Worm (Caenorhabditis elegans): ENCODE results near the gene pap-3.

The pap-3 gene

ce11 chrII:11816014-11816413, 361 bp downstream of the pap-3 start:
- TF ChIP-seq snpc-4 (tag; optimal IDR thresholded peaks at IDR 0.05) (no peak), nhr-12 (tag; optimal IDR thresholded peaks at IDR 0.05) (no peak), nhr-237 (tag; optimal IDR thresholded peaks at IDR 0.05) (no peak), ceh-43 (GFP tag; optimal IDR thresholded peaks at IDR 0.05) (no peak), cnd-1 (tag; optimal IDR thresholded peaks at IDR 0.05) (no peak), mep-1 (tag; optimal IDR thresholded peaks at IDR 0.05) (no peak), ceh-83 (GFP tag; optimal IDR thresholded peaks at IDR 0.05) (no peak), ham-2 (GFP tag; optimal IDR thresholded peaks at IDR 0.05) (no peak), unc-62 (GFP tag; optimal IDR thresholded peaks at IDR 0.05) (no peak), hlh-1 (tag; optimal IDR thresholded peaks at IDR 0.05) (no peak), ztf-11 (tag; optimal IDR thresholded peaks at IDR 0.05) (no peak), mab-5 (tag; optimal IDR thresholded peaks at IDR 0.05) (no peak), bed-3 (GFP tag; optimal IDR thresholded peaks at IDR 0.05) (no peak), unc-39 (tag; optimal IDR thresholded peaks at IDR 0.05) (no peak), sptf-1 (tag; optimal IDR thresholded peaks at IDR 0.05) (no peak), lsy-2 (tag; optimal IDR thresholded peaks at IDR 0.05) (no peak)

DNA sequence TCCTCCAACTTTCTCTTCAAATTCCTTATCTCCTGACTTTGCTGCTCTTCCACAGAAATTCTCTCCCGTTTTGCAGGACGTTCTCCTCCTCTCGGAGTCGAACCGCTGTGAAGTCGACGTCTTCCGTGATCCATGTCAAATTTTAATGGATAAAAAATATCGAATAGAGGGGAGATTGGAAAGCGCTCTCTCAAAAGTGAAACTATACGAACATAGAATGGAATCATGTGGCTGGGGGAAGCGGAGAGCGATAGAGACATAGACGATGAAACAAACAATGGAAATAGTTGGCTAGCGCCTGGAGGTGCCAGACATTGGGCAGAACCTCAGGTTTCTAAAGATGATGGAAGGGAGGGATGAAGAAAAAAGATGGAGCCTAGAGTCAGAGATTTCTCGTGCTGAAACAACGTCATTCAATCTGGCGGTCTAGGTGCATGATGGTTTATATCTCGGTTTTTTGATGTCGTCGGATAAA, 2.4 kb downstream of the pap-3 start, which contains the start of gene F43G6.8:
F43G6.8 (minus strand) TSS at position 198 of the 475 bp plus-strand sequence.
- TF ChIP-seq nhr-12 (tag; optimal IDR thresholded peaks at IDR 0.05) (no peak), zip-8 (tag; optimal IDR thresholded peaks at IDR 0.05) (no peak), mls-2 (tag; optimal IDR thresholded peaks at IDR 0.05) (no peak), ceh-43 (GFP tag; optimal IDR thresholded peaks at IDR 0.05) (no peak), nhr-28 (tag; optimal IDR thresholded peaks at IDR 0.05) (no peak), unc-62 (GFP tag; optimal IDR thresholded peaks at IDR 0.05) (no peak), mab-5 (tag; optimal IDR thresholded peaks at IDR 0.05) (no peak), unc-39 (tag; optimal IDR thresholded peaks at IDR 0.05) (no peak), lin-13 (tag; optimal IDR thresholded peaks at IDR 0.05) (no peak), unc-120 (tag; optimal IDR thresholded peaks at IDR 0.05; ENCODE audit: poor library complexity, severe bottlenecking) (peak; percentile 26), blmp-1 (tag; optimal IDR thresholded peaks at IDR 0.05) (no peak), ham-2 (GFP tag; optimal IDR thresholded peaks at IDR 0.05) (peak; percentile 40), M03D4.4 (tag; optimal IDR thresholded peaks at IDR 0.05) (no peak)

- TF ChIP-seq zip-8 (tag; optimal IDR thresholded peaks at IDR 0.05): no peak
- TF ChIP-seq hlh-1 (tag; optimal IDR thresholded peaks at IDR 0.05): no peak
- TF ChIP-seq ztf-11 (tag; optimal IDR thresholded peaks at IDR 0.05): no peak
- TF ChIP-seq sem-2 (GFP tag; optimal IDR thresholded peaks at IDR 0.05): no peak
- no peak for TF ChIP-seq sptf-1 (tag; optimal IDR thresholded peaks at IDR 0.05)
- TF ChIP-seq mls-2 (tag; optimal IDR thresholded peaks at IDR 0.05): no peak
- no peak for TF ChIP-seq unc-62 (GFP tag; optimal IDR thresholded peaks at IDR 0.05)
- TF ChIP-seq ceh-83 (GFP tag; optimal IDR thresholded peaks at IDR 0.05): no peak
- TF ChIP-seq ceh-43 (GFP tag; optimal IDR thresholded peaks at IDR 0.05): no peak
- TF ChIP-seq lsy-2 (tag; optimal IDR thresholded peaks at IDR 0.05): no peak
- no peak for TF ChIP-seq lin-13 (tag; optimal IDR thresholded peaks at IDR 0.05)
Measured at ce11 chrII:11811241-11811640, 5.1 kb downstream of the pap-3 start.

DNA sequence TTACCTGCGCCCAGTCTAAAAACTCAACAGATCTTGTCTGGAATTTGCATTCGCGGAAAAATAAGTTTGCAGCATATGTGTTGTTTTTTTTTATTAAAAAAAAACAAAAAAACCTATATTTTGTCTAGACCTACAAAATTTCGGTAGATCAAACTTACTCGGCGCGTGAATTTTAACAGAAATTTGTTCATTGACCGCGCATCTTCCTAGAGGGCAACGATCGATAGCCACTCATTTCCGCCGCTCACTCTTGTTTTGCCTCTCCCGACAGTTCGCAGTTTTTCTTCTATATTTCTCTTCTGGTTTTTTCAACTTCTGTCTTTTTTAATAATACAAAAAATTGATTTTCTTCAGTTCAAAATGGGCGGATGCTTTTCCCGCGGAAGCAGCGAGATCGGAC, 5.9 kb downstream of the pap-3 start, which contains the start of gene F43G6.7:
F43G6.7 (plus strand) TSS at position 355 of the 400 bp plus-strand sequence.
- no peak for TF ChIP-seq nhr-237 (tag; optimal IDR thresholded peaks at IDR 0.05)
- no peak for TF ChIP-seq ztf-11 (tag; optimal IDR thresholded peaks at IDR 0.05)
- TF ChIP-seq nhr-12 (tag; optimal IDR thresholded peaks at IDR 0.05): no peak
- no peak for TF ChIP-seq elt-3 (tag; optimal IDR thresholded peaks at IDR 0.05)
- no peak for TF ChIP-seq tbx-8 (GFP tag; optimal IDR thresholded peaks at IDR 0.05)
- no peak for TF ChIP-seq mep-1 (tag; optimal IDR thresholded peaks at IDR 0.05)

DNA sequence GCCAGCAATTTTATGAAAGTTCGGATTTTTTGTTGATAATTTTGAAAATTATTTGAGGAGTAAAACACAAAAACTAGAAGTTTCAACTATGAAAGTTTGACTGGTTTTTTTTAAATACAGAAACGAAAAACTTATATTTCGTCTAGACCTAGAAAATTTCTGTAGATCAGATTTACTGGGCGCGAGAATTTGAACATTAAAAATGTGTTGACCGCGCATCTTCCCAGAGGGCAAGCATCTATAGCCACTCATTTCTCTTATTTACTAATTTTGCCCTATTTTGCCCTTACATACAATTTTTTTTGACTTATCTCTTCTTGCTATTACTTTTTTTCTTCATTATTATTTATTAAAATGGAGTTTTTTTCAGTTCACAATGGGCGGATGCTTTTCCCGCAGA, 7.4 kb downstream of the pap-3 start, which contains the start of gene F43G6.10:
F43G6.10 (plus strand) TSS at position 371 of the 400 bp plus-strand sequence.
- TF ChIP-seq unc-120 (tag; optimal IDR thresholded peaks at IDR 0.05; ENCODE audit: poor library complexity, severe bottlenecking) (no peak), sptf-1 (tag; optimal IDR thresholded peaks at IDR 0.05) (no peak), ztf-11 (tag; optimal IDR thresholded peaks at IDR 0.05) (no peak)

- TF ChIP-seq nhr-28 (tag; optimal IDR thresholded peaks at IDR 0.05): no peak
- TF ChIP-seq unc-62 (GFP tag; optimal IDR thresholded peaks at IDR 0.05): no peak
- TF ChIP-seq sem-2 (GFP tag; optimal IDR thresholded peaks at IDR 0.05): no peak
- TF ChIP-seq elt-3 (tag; optimal IDR thresholded peaks at IDR 0.05): no peak
- TF ChIP-seq ces-1 (GFP tag; optimal IDR thresholded peaks at IDR 0.05): no peak
- no peak for TF ChIP-seq bed-3 (GFP tag; optimal IDR thresholded peaks at IDR 0.05)
- TF ChIP-seq unc-120 (tag; optimal IDR thresholded peaks at IDR 0.05; ENCODE audit: poor library complexity, severe bottlenecking): no peak
- no peak for TF ChIP-seq nhr-12 (tag; optimal IDR thresholded peaks at IDR 0.05)
- TF ChIP-seq cnd-1 (tag; optimal IDR thresholded peaks at IDR 0.05): no peak
- no peak for TF ChIP-seq lsy-2 (tag; optimal IDR thresholded peaks at IDR 0.05)
- no peak for TF ChIP-seq nhr-237 (tag; optimal IDR thresholded peaks at IDR 0.05)
Measured at ce11 chrII:11806256-11806655, 10.1 kb downstream of the pap-3 start, which contains the start of gene jmjd-1.1. Gene jmjd-1.1 (plus strand): TSS chrII:11806556.
